Worm (Caenorhabditis elegans) whole organism, mixed stage, embryonic: ENCODE measurements around the gene misc-1.

Experiments used
- M03D4.4 ChIP-seq: sonication (generic microtip); optimal IDR thresholded peaks from 2 replicates; lab custom pipeline; 2017; ENCODE audit warnings: mild to moderate bottlenecking, missing genetic modification characterization, missing compliant biosample characterization
- ces-1 ChIP-seq: fragments of 150-350 bp; optimal IDR thresholded peaks from 2 replicates; lab custom pipeline; 2014; ENCODE audit warnings: missing biosample characterization, missing genetic modification reagents, missing genetic modification characterization
- lin-13 ChIP-seq: fragments of 150-350 bp; optimal IDR thresholded peaks from 2 replicates; lab custom pipeline; 2014; ENCODE audit warnings: missing biosample characterization, missing genetic modification characterization
- nhr-12 ChIP-seq: fragments of 150-350 bp; optimal IDR thresholded peaks from 2 replicates; lab custom pipeline; 2014; ENCODE audit warnings: missing biosample characterization, missing genetic modification characterization
- nhr-28 ChIP-seq: fragments of 150-350 bp; optimal IDR thresholded peaks from 2 replicates; lab custom pipeline; 2014; ENCODE audit warnings: missing biosample characterization, missing genetic modification characterization
- nhr-76 ChIP-seq: sonication (generic microtip); optimal IDR thresholded peaks from 2 replicates; lab custom pipeline; 2017; ENCODE audit warnings: missing biosample characterization, missing genetic modification characterization
- pha-4 ChIP-seq: fragments of 150-350 bp; optimal IDR thresholded peaks from 2 replicates; lab custom pipeline; 2018; ENCODE audit warnings: missing biosample characterization, missing genetic modification reagents, missing genetic modification characterization
- snpc-4 ChIP-seq: fragments of 150-350 bp; optimal IDR thresholded peaks from 2 replicates; lab custom pipeline; 2014; ENCODE audit warnings: missing biosample characterization, missing genetic modification characterization
- sptf-1 ChIP-seq: sonication (generic microtip); optimal IDR thresholded peaks from 2 replicates; lab custom pipeline; 2017; ENCODE audit warnings: mild to moderate bottlenecking, missing genetic modification characterization, moderate library complexity, missing compliant biosample characterization
- unc-39 ChIP-seq: fragments of 150-350 bp; optimal IDR thresholded peaks from 2 replicates; lab custom pipeline; 2014; ENCODE audit warnings: missing biosample characterization, missing genetic modification characterization
- unc-62 ChIP-seq: fragments of 150-350 bp; optimal IDR thresholded peaks from 2 replicates; lab custom pipeline; 2014; ENCODE audit warnings: missing biosample characterization, missing genetic modification reagents, missing genetic modification characterization

DNA sequence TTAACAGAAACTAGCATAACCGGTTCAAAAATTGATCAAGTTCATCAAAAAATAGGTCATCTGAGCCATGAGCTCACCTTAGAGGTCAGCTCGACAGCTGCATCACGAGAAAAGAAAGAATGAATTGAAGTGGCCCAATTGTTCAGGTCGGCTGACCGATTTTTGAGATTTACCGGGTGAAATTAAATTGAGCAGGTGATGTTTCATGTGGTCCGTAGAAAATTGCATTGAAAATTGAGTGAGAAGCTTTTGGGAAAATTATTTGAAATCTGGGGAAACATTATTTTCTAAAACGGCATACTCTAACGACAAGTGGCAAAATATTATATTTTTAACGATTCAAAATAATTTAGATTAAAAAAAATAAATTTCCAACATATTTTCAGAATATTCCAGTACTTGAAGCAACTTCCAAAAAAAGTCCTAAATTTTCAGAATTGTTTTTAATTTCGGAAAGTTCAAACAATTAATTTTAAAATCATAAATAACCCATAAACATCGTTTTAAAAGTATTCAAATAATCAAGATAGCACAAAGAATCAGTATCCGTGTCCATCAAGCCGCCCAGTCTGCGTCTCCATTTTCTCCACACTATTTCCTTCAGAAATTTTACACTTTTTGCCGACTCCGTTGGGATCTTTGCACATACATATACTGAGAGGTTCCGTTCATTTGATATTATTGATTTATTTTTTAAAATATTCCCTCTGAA lies 39.4 kb downstream of the misc-1 start, which contains the start of gene sgcb-1:
- no peak for TF ChIP-seq M03D4.4 (tag; lab: Kevin White, UChicago)
- no peak for TF ChIP-seq unc-39 (tag; lab: Kevin White, UChicago)
- TF ChIP-seq sptf-1 (tag; lab: Kevin White, UChicago): no peak
- TF ChIP-seq snpc-4 (tag; lab: Kevin White, UChicago): no peak
- TF ChIP-seq nhr-12 (tag; lab: Kevin White, UChicago): no peak
- TF ChIP-seq lin-13 (tag; lab: Kevin White, UChicago): no peak
- no peak for TF ChIP-seq ces-1 (GFP tag; lab: Kevin White, UChicago)
- TF ChIP-seq pha-4: no peak
- no peak for TF ChIP-seq unc-62 (GFP tag; lab: Kevin White, UChicago)
- no peak for TF ChIP-seq nhr-76 (tag; lab: Kevin White, UChicago)
- TF ChIP-seq nhr-28 (tag; lab: Kevin White, UChicago): no peak
